Worm (Caenorhabditis elegans) whole organism, L2 larva: Measurements from ENCODE around the gene ugt-17.

Experiments
- C34F6.9 ChIP-seq: fragments of 150-350 bp; optimal IDR thresholded peaks from 2 replicates; lab custom pipeline; 2014; ENCODE audit warnings: missing biosample characterization, missing genetic modification characterization
- F13H6.1 ChIP-seq: sonication (generic microtip); optimal IDR thresholded peaks from 2 replicates; lab custom pipeline; 2016; ENCODE audit warnings: missing genetic modification characterization, missing compliant biosample characterization
- R02D3.7 ChIP-seq: fragments of 150-350 bp; optimal IDR thresholded peaks from 2 replicates; lab custom pipeline; 2014; ENCODE audit warnings: missing biosample characterization, missing genetic modification characterization
- Y55F3AM.14 ChIP-seq: fragments of 200-800 bp; sonication (Bioruptor generic); optimal IDR thresholded peaks from 2 replicates; lab custom pipeline; 2018; ENCODE audit warnings: mild to moderate bottlenecking, missing genetic modification characterization, missing compliant biosample characterization
- ZK546.5 ChIP-seq: sonication (generic microtip); optimal IDR thresholded peaks from 2 replicates; lab custom pipeline; 2017; ENCODE audit warnings: missing biosample characterization, missing genetic modification characterization
- alr-1 ChIP-seq: fragments of 150-350 bp; optimal IDR thresholded peaks from 2 replicates; lab custom pipeline; 2014; ENCODE audit warnings: missing biosample characterization, missing genetic modification characterization
- aly-2 ChIP-seq: fragments of 150-350 bp; optimal IDR thresholded peaks from 2 replicates; lab custom pipeline; 2014; ENCODE audit warnings: missing biosample characterization, missing genetic modification characterization
- ama-1 ChIP-seq: fragments of 150-350 bp; optimal IDR thresholded peaks from 2 replicates; lab custom pipeline; 2018; ENCODE audit warnings: inconsistent platforms
- ceh-82 ChIP-seq: fragments of 150-350 bp; optimal IDR thresholded peaks from 2 replicates; lab custom pipeline; 2014; ENCODE audit warnings: missing biosample characterization, missing genetic modification characterization
- crh-2 ChIP-seq: sonication (generic microtip); optimal IDR thresholded peaks from 2 replicates; lab custom pipeline; 2017; ENCODE audit warnings: missing biosample characterization, missing genetic modification characterization
- egl-27 ChIP-seq: sonication (generic microtip); optimal IDR thresholded peaks from 3 replicates; lab custom pipeline; 2017; ENCODE audit warnings: missing biosample characterization, missing genetic modification reagents, missing genetic modification characterization
- fos-1 ChIP-seq: fragments of 150-350 bp; optimal IDR thresholded peaks from 2 replicates; lab custom pipeline; 2014; ENCODE audit warnings: missing biosample characterization, missing genetic modification characterization
- gmeb-1 ChIP-seq: fragments of 150-350 bp; optimal IDR thresholded peaks from 2 replicates; lab custom pipeline; 2014; ENCODE audit warnings: missing biosample characterization, missing genetic modification characterization
- lin-11 ChIP-seq: fragments of 150-350 bp; sonication (generic microtip); optimal IDR thresholded peaks from 2 replicates; lab custom pipeline; 2014; ENCODE audit warnings: missing biosample characterization, missing genetic modification characterization, inconsistent platforms, mixed read lengths
- lin-13 ChIP-seq: fragments of 150-350 bp; optimal IDR thresholded peaks from 2 replicates; lab custom pipeline; 2014; ENCODE audit warnings: missing biosample characterization, missing genetic modification reagents, missing genetic modification characterization
- lin-39 ChIP-seq: fragments of 150-350 bp; optimal IDR thresholded peaks from 2 replicates; lab custom pipeline; 2014; ENCODE audit warnings: missing biosample characterization, missing genetic modification reagents, missing genetic modification characterization
- lsy-2 ChIP-seq, 2 experiments: fragments of 150-350 bp in 1 of 2; sonication (generic microtip) in 1 of 2; optimal IDR thresholded peaks; 2 replicates each; lab custom pipeline; 2014 to 2017; ENCODE audit warnings: missing biosample characterization in 2 of 2, missing genetic modification characterization in 2 of 2
- mdl-1 ChIP-seq, 2 experiments: fragments of 150-350 bp in 1 of 2; sonication (generic microtip) in 1 of 2; optimal IDR thresholded peaks; 2 replicates each; lab custom pipeline; 2017; ENCODE audit warnings: missing biosample characterization in 2 of 2, missing genetic modification characterization in 2 of 2
- nhr-12 ChIP-seq: fragments of 150-350 bp; optimal IDR thresholded peaks from 2 replicates; lab custom pipeline; 2014; ENCODE audit warnings: missing biosample characterization, missing genetic modification characterization
- nhr-129 ChIP-seq: fragments of 150-350 bp; optimal IDR thresholded peaks from 2 replicates; lab custom pipeline; 2014; ENCODE audit warnings: missing biosample characterization, missing genetic modification characterization
- nhr-23 ChIP-seq: fragments of 150-350 bp; optimal IDR thresholded peaks from 2 replicates; lab custom pipeline; 2014; ENCODE audit warnings: missing biosample characterization, missing genetic modification reagents, missing genetic modification characterization
- nhr-25 ChIP-seq: fragments of 150-350 bp; sonication (generic microtip); optimal IDR thresholded peaks from 3 replicates; lab custom pipeline; 2014; ENCODE audit warnings: missing biosample characterization, missing genetic modification characterization
- nhr-6 ChIP-seq: fragments of 150-350 bp; optimal IDR thresholded peaks from 2 replicates; lab custom pipeline; 2014; ENCODE audit warnings: missing biosample characterization, missing genetic modification characterization
- nhr-77 ChIP-seq: fragments of 150-350 bp; optimal IDR thresholded peaks from 2 replicates; lab custom pipeline; 2014; ENCODE audit warnings: missing biosample characterization, missing genetic modification characterization
- skn-1 ChIP-seq: sonication (generic microtip); optimal IDR thresholded peaks from 2 replicates; lab custom pipeline; 2017; ENCODE audit warnings: missing biosample characterization, missing genetic modification characterization
- sma-3 ChIP-seq: sonication (generic microtip); optimal IDR thresholded peaks from 2 replicates; lab custom pipeline; 2016; ENCODE audit warnings: missing genetic modification reagents, missing genetic modification characterization, missing compliant biosample characterization
- sma-9 ChIP-seq, 2 experiments: fragments of 150-350 bp in 1 of 2; sonication (generic microtip) in 1 of 2; optimal IDR thresholded peaks; 2 replicates each; lab custom pipeline; 2014 to 2016; ENCODE audit warnings: missing genetic modification characterization in 2 of 2, mild to moderate bottlenecking in 1 of 2, missing biosample characterization in 1 of 2, missing compliant biosample characterization in 1 of 2, missing genetic modification reagents in 1 of 2, moderate library complexity in 1 of 2
- snpc-4 ChIP-seq: fragments of 150-350 bp; optimal IDR thresholded peaks from 2 replicates; lab custom pipeline; 2014; ENCODE audit warnings: missing biosample characterization, missing genetic modification characterization
- unc-55 ChIP-seq: fragments of 150-350 bp; sonication (generic microtip); optimal IDR thresholded peaks from 3 replicates; lab custom pipeline; 2014; ENCODE audit warnings: missing biosample characterization, missing genetic modification reagents, missing genetic modification characterization
- zag-1 ChIP-seq: fragments of 150-350 bp; optimal IDR thresholded peaks from 2 replicates; lab custom pipeline; 2014; ENCODE audit warnings: missing biosample characterization, missing genetic modification characterization
- ztf-1 ChIP-seq: fragments of 200-800 bp; sonication (Bioruptor generic); conservative IDR thresholded peaks from 2 replicates; pipeline ENCODE4 v1.3.6; 2022; ENCODE audit warnings: missing genetic modification characterization, missing compliant biosample characterization

Gene ugt-17

ce11 chrV:10145653-10146052 lies 40.9 kb upstream of the ugt-17 start, which contains the start of gene C51E3.9:
Gene C51E3.9 (plus strand): TSS chrV:10145953.
- TF ChIP-seq nhr-129 (tag; lab: Kevin White, UChicago) (peak; percentile 31), nhr-12 (tag; lab: Kevin White, UChicago) (no peak), lin-11 (tag; lab: Kevin White, UChicago) (no peak), crh-2 (tag; lab: Kevin White, UChicago) (no peak), lin-39 (tag; lab: Kevin White, UChicago) (no peak), R02D3.7 (no peak)

- TF ChIP-seq Y55F3AM.14 (GFP tag; lab: Kevin White, UChicago) = no peak
- TF ChIP-seq lin-13 (GFP tag; lab: Kevin White, UChicago) = peak; percentile 47
- TF ChIP-seq snpc-4 (tag; lab: Kevin White, UChicago) = peak; percentile 65
- TF ChIP-seq fos-1 = no peak
- TF ChIP-seq lsy-2 (tag; optimal IDR thresholded peaks at IDR 0.05; lab: Kevin White, UChicago) = peak in 1 of 2 experiments; percentile 38
- TF ChIP-seq C34F6.9 (tag; lab: Kevin White, UChicago) = peak; percentile 55
- TF ChIP-seq lin-11 (tag; lab: Kevin White, UChicago) = no peak
- no peak for TF ChIP-seq mdl-1 (tag; optimal IDR thresholded peaks at IDR 0.05; lab: Kevin White, UChicago)
- TF ChIP-seq nhr-23 = no peak
- TF ChIP-seq nhr-77 (tag; lab: Kevin White, UChicago) = no peak
- TF ChIP-seq nhr-129 (tag; lab: Kevin White, UChicago) = peak; percentile 14
- TF ChIP-seq F13H6.1 (tag; lab: Kevin White, UChicago) = no peak
- no peak for TF ChIP-seq aly-2 (tag; lab: Kevin White, UChicago)
- TF ChIP-seq unc-55 = peak; percentile 51
- TF ChIP-seq egl-27 (tag; lab: Kevin White, UChicago) = no peak
- TF ChIP-seq sma-3 (GFP tag; lab: Kevin White, UChicago) = no peak
- TF ChIP-seq, all 48 proteins: peak for 6
These were observed 29.4 kb upstream of the ugt-17 start, which contains the start of the genes C08B6.18, wdr-20 and C08B6.8 for ce11 chrV:10134077-10134693. Gene C08B6.18 (minus strand): TSS chrV:10134127. Gene wdr-20 (minus strand): TSS chrV:10134158. Gene C08B6.8 (plus strand): TSS chrV:10134643.

- TF ChIP-seq skn-1 (tag; lab: Kevin White, UChicago) = no peak
- TF ChIP-seq ZK546.5 = no peak
- TF ChIP-seq gmeb-1 (tag; lab: Kevin White, UChicago) = no peak
- TF ChIP-seq lin-11 (tag; lab: Kevin White, UChicago) = no peak
- TF ChIP-seq aly-2 (tag; lab: Kevin White, UChicago) = no peak
These were observed 28.5 kb upstream of the ugt-17 start for ce11 chrV:10133277-10133676.

- no peak for TF ChIP-seq nhr-25
- no peak for TF ChIP-seq nhr-129 (tag; lab: Kevin White, UChicago)
- TF ChIP-seq ceh-82 (tag; lab: Kevin White, UChicago) = no peak
- no peak for TF ChIP-seq sma-9 (GFP tag; optimal IDR thresholded peaks at IDR 0.05; lab: Kevin White, UChicago)
- no peak for TF ChIP-seq sma-9 (tag; optimal IDR thresholded peaks at IDR 0.05; lab: Kevin White, UChicago)
- TF ChIP-seq ama-1 (lab: Kevin White, UChicago) = no peak
- no peak for TF ChIP-seq ztf-1 (GFP tag; lab: Robert Waterston, UW)
- TF ChIP-seq lin-11 (tag; lab: Kevin White, UChicago) = no peak
- no peak for TF ChIP-seq crh-2 (tag; lab: Kevin White, UChicago)
- TF ChIP-seq aly-2 (tag; lab: Kevin White, UChicago) = no peak
- TF ChIP-seq nhr-6 (tag; lab: Kevin White, UChicago) = no peak
- TF ChIP-seq R02D3.7 = no peak
- TF ChIP-seq Y55F3AM.14 (GFP tag; lab: Kevin White, UChicago) = no peak
- no peak for TF ChIP-seq mdl-1 (tag; optimal IDR thresholded peaks at IDR 0.05; lab: Kevin White, UChicago)
- TF ChIP-seq lin-13 (GFP tag; lab: Kevin White, UChicago) = no peak
- TF ChIP-seq zag-1 (tag; lab: Kevin White, UChicago) = no peak
These were observed 25.4 kb upstream of the ugt-17 start, which contains the start of gene aos-1 for ce11 chrV:10130195-10130594. Gene aos-1 (minus strand): TSS chrV:10130295.

ce11 chrV:10124799-10125548 lies 20.2 kb upstream of the ugt-17 start, which contains the start of gene C08B6.10:
Gene C08B6.10 (plus strand): TSS chrV:10125498.
- TF ChIP-seq alr-1 (tag; lab: Kevin White, UChicago) (no peak), lin-39 (tag; lab: Kevin White, UChicago) (no peak), mdl-1 (tag; optimal IDR thresholded peaks at IDR 0.05; lab: Kevin White, UChicago) (no peak), fos-1 (peak; percentile 20), snpc-4 (tag; lab: Kevin White, UChicago) (no peak), gmeb-1 (tag; lab: Kevin White, UChicago) (no peak), F13H6.1 (tag; lab: Kevin White, UChicago) (no peak), lsy-2 (tag; optimal IDR thresholded peaks at IDR 0.05; lab: Kevin White, UChicago) (no peak)
